Worm (Caenorhabditis elegans): ENCODE data around the gene fbxa-218.

fbxa-218 gene

ce11 chrIII:12458970-12459369 is 22.7 kb downstream of the fbxa-218 start:
- TF ChIP-seq hnd-1 (tag; optimal IDR thresholded peaks at IDR 0.05) = no peak
- no peak for TF ChIP-seq flt-1 (GFP tag; IDR thresholded peaks at IDR 0.05)
- no peak for TF ChIP-seq hmbx-1 (tag; optimal IDR thresholded peaks at IDR 0.05)
- TF ChIP-seq hmg-4 (GFP tag; optimal IDR thresholded peaks at IDR 0.05) = no peak
- no peak for TF ChIP-seq ceh-13 (GFP tag; optimal IDR thresholded peaks at IDR 0.05)
- TF ChIP-seq scrt-1 (GFP tag; IDR thresholded peaks at IDR 0.05) = no peak
- TF ChIP-seq B0310.2 (tag; optimal IDR thresholded peaks at IDR 0.05) = no peak
- TF ChIP-seq ets-7 (tag; optimal IDR thresholded peaks at IDR 0.05) = no peak

ce11 chrIII:12466310-12466709 is 30.0 kb downstream of the fbxa-218 start, which contains the start of gene pstk-1:
Gene pstk-1, plus strand, starts transcription at chrIII:12466610.
- no peak for TF ChIP-seq tbx-37 (GFP tag; conservative IDR thresholded peaks at IDR 0.05)
- no peak for TF ChIP-seq aly-1 (tag; optimal IDR thresholded peaks at IDR 0.05)
- TF ChIP-seq F13C5.2 (tag; optimal IDR thresholded peaks at IDR 0.05) = no peak
- TF ChIP-seq hmbx-1 (tag; optimal IDR thresholded peaks at IDR 0.05) = no peak
- TF ChIP-seq B0310.2 (tag; optimal IDR thresholded peaks at IDR 0.05) = no peak
- no peak for TF ChIP-seq ceh-36 (tag; optimal IDR thresholded peaks at IDR 0.05)
- no peak for TF ChIP-seq flt-1 (GFP tag; IDR thresholded peaks at IDR 0.05)
- TF ChIP-seq tbx-11 (GFP tag; IDR thresholded peaks at IDR 0.05) = no peak
- no peak for TF ChIP-seq hnd-1 (tag; optimal IDR thresholded peaks at IDR 0.05)
- no peak for TF ChIP-seq hmg-4 (GFP tag; optimal IDR thresholded peaks at IDR 0.05)
- TF ChIP-seq scrt-1 (GFP tag; IDR thresholded peaks at IDR 0.05) = no peak
- no peak for TF ChIP-seq ceh-13 (GFP tag; optimal IDR thresholded peaks at IDR 0.05)
- no peak for TF ChIP-seq pes-1 (GFP tag; IDR thresholded peaks at IDR 0.05)
- TF ChIP-seq ets-7 (tag; optimal IDR thresholded peaks at IDR 0.05) = no peak
- no peak for TF ChIP-seq tra-4 (tag; optimal IDR thresholded peaks at IDR 0.05)

ce11 chrIII:12468869-12469268 is 32.6 kb downstream of the fbxa-218 start, which contains the start of gene Y49E10.29:
Gene Y49E10.29, plus strand, starts transcription at chrIII:12469169.
- TF ChIP-seq ama-1 (optimal IDR thresholded peaks at IDR 0.05) (no peak), pes-1 (GFP tag; IDR thresholded peaks at IDR 0.05) (no peak), hmg-4 (GFP tag; optimal IDR thresholded peaks at IDR 0.05) (no peak), hmbx-1 (tag; optimal IDR thresholded peaks at IDR 0.05) (no peak), hnd-1 (tag; optimal IDR thresholded peaks at IDR 0.05) (no peak), scrt-1 (GFP tag; IDR thresholded peaks at IDR 0.05) (no peak), flt-1 (GFP tag; IDR thresholded peaks at IDR 0.05) (no peak), ceh-13 (GFP tag; optimal IDR thresholded peaks at IDR 0.05) (no peak), ceh-36 (tag; optimal IDR thresholded peaks at IDR 0.05) (no peak), tra-4 (tag; optimal IDR thresholded peaks at IDR 0.05) (no peak), B0310.2 (tag; optimal IDR thresholded peaks at IDR 0.05) (no peak), tbx-37 (GFP tag; conservative IDR thresholded peaks at IDR 0.05) (no peak), tbx-11 (GFP tag; IDR thresholded peaks at IDR 0.05) (no peak), F13C5.2 (tag; optimal IDR thresholded peaks at IDR 0.05) (no peak), aly-1 (tag; optimal IDR thresholded peaks at IDR 0.05) (no peak), ets-7 (tag; optimal IDR thresholded peaks at IDR 0.05) (no peak), sea-1 (GFP tag; conservative IDR thresholded peaks at IDR 0.05) (no peak)

ce11 chrIII:12469800-12470199 is 33.5 kb downstream of the fbxa-218 start:
- TF ChIP-seq ceh-13 (GFP tag; optimal IDR thresholded peaks at IDR 0.05) = no peak
- no peak for TF ChIP-seq ets-7 (tag; optimal IDR thresholded peaks at IDR 0.05)
- TF ChIP-seq hnd-1 (tag; optimal IDR thresholded peaks at IDR 0.05) = no peak

- no peak for TF ChIP-seq F13C5.2 (tag; optimal IDR thresholded peaks at IDR 0.05)
- TF ChIP-seq aly-1 (tag; optimal IDR thresholded peaks at IDR 0.05) = peak; percentile 15
Observed at ce11 chrIII:12470589-12470988, 34.3 kb downstream of the fbxa-218 start.

ce11 chrIII:12472497-12472896 is 36.2 kb downstream of the fbxa-218 start, which contains the start of gene cccp-1:
Gene cccp-1, plus strand, starts transcription at chrIII:12472873.
- TF ChIP-seq flt-1 (GFP tag; IDR thresholded peaks at IDR 0.05) (no peak), hmbx-1 (tag; optimal IDR thresholded peaks at IDR 0.05) (no peak), ama-1 (optimal IDR thresholded peaks at IDR 0.05) (no peak), B0310.2 (tag; optimal IDR thresholded peaks at IDR 0.05) (no peak), ceh-13 (GFP tag; optimal IDR thresholded peaks at IDR 0.05) (no peak), hmg-4 (GFP tag; optimal IDR thresholded peaks at IDR 0.05) (no peak), tra-4 (tag; optimal IDR thresholded peaks at IDR 0.05) (no peak), scrt-1 (GFP tag; IDR thresholded peaks at IDR 0.05) (no peak), tbx-11 (GFP tag; IDR thresholded peaks at IDR 0.05) (no peak), sea-1 (GFP tag; conservative IDR thresholded peaks at IDR 0.05) (no peak), tbx-37 (GFP tag; conservative IDR thresholded peaks at IDR 0.05) (no peak), F13C5.2 (tag; optimal IDR thresholded peaks at IDR 0.05) (no peak), ets-7 (tag; optimal IDR thresholded peaks at IDR 0.05) (no peak), ceh-36 (tag; optimal IDR thresholded peaks at IDR 0.05) (no peak), pes-1 (GFP tag; IDR thresholded peaks at IDR 0.05) (no peak)

- TF ChIP-seq pes-1 (GFP tag; IDR thresholded peaks at IDR 0.05) (no peak), scrt-1 (GFP tag; IDR thresholded peaks at IDR 0.05) (no peak), hmbx-1 (tag; optimal IDR thresholded peaks at IDR 0.05) (no peak), hmg-4 (GFP tag; optimal IDR thresholded peaks at IDR 0.05) (no peak), aly-1 (tag; optimal IDR thresholded peaks at IDR 0.05) (no peak), ceh-13 (GFP tag; optimal IDR thresholded peaks at IDR 0.05) (no peak), F13C5.2 (tag; optimal IDR thresholded peaks at IDR 0.05) (no peak), hnd-1 (tag; optimal IDR thresholded peaks at IDR 0.05) (no peak), ets-7 (tag; optimal IDR thresholded peaks at IDR 0.05) (no peak), tbx-11 (GFP tag; IDR thresholded peaks at IDR 0.05) (no peak), tbx-37 (GFP tag; conservative IDR thresholded peaks at IDR 0.05) (no peak), ama-1 (optimal IDR thresholded peaks at IDR 0.05) (no peak), sea-1 (GFP tag; conservative IDR thresholded peaks at IDR 0.05) (no peak)
Observed at ce11 chrIII:12484432-12484831, 48.1 kb downstream of the fbxa-218 start, which contains the start of gene arrd-16. Gene arrd-16, plus strand, starts transcription at chrIII:12484732.

Data from whole organism, early embryonic.